Fruit fly (Drosophila melanogaster) whole organism, embryonic: Measurements from ENCODE around the gene CG10413.
A peak's percentile ranks its signal among the peaks of the same experiment; 100 is the strongest.

Experiments used
- Abd-B ChIP-seq: fragments of 200-800 bp; sonication (Bioruptor generic); optimal IDR thresholded peaks from 2 replicates; lab custom pipeline; 2018; ENCODE audit warnings: missing biosample characterization, mild to moderate bottlenecking, missing genetic modification characterization, moderate library complexity
- Atf3 ChIP-seq: fragments of 200-800 bp; sonication (Bioruptor generic); optimal IDR thresholded peaks from 3 replicates; lab custom pipeline; 2016; ENCODE audit warnings: missing biosample characterization, missing genetic modification characterization
- BtbVII ChIP-seq: fragments of 200-800 bp; sonication (Bioruptor generic); optimal IDR thresholded peaks from 3 replicates; lab custom pipeline; 2017; ENCODE audit warnings: missing biosample characterization, mild to moderate bottlenecking, missing genetic modification characterization
- Bteb2 ChIP-seq: fragments of 200-800 bp; sonication (Bioruptor generic); optimal IDR thresholded peaks from 2 replicates; lab custom pipeline; 2016; ENCODE audit warnings: missing biosample characterization, missing genetic modification characterization
- CG10209 ChIP-seq: fragments of 200-800 bp; sonication (Bioruptor generic); optimal IDR thresholded peaks from 3 replicates; lab custom pipeline; 2017; ENCODE audit warnings: missing biosample characterization, mild to moderate bottlenecking, missing genetic modification characterization, missing genetic modification reagents
- CG1024 ChIP-seq: fragments of 200-800 bp; sonication (Bioruptor generic); IDR thresholded peaks from 2 replicates; pipeline ENCODE4 v1.3.6; 2022; ENCODE audit warnings: missing biosample characterization, missing genetic modification characterization
- CG12104 ChIP-seq: fragments of 200-800 bp; sonication (Bioruptor generic); optimal IDR thresholded peaks from 3 replicates; lab custom pipeline; 2016; ENCODE audit warnings: missing biosample characterization, missing genetic modification characterization
- CG13424 ChIP-seq: fragments of 200-800 bp; sonication (Bioruptor generic); optimal IDR thresholded peaks from 2 replicates; lab custom pipeline; 2019; ENCODE audit warnings: missing biosample characterization, mild to moderate bottlenecking, missing genetic modification characterization, moderate library complexity
- CG14860 ChIP-seq: fragments of 200-800 bp; sonication (Bioruptor generic); IDR thresholded peaks from 3 replicates; pipeline ENCODE4 v1.3.6; 2022; ENCODE audit warnings: missing biosample characterization, missing genetic modification characterization; ENCODE audit not compliant: partially characterized antibody
- CG15696 ChIP-seq: fragments of 200-800 bp; sonication (Bioruptor generic); optimal IDR thresholded peaks from 2 replicates; lab custom pipeline; 2019; ENCODE audit warnings: missing biosample characterization, mild to moderate bottlenecking, missing genetic modification characterization, moderate library complexity
- CG18764 ChIP-seq: fragments of 200-800 bp; sonication (Bioruptor generic); optimal IDR thresholded peaks from 3 replicates; lab custom pipeline; 2016; ENCODE audit warnings: missing biosample characterization, missing genetic modification characterization
- CG3281 ChIP-seq: fragments of 200-800 bp; sonication (Bioruptor generic); optimal IDR thresholded peaks from 3 replicates; lab custom pipeline; 2017; ENCODE audit warnings: missing biosample characterization, mild to moderate bottlenecking, missing genetic modification characterization
- CG4282 ChIP-seq: fragments of 200-800 bp; sonication (Bioruptor generic); optimal IDR thresholded peaks from 2 replicates; lab custom pipeline; 2016; ENCODE audit warnings: missing biosample characterization, missing genetic modification characterization
- CG43689 ChIP-seq: fragments of 200-800 bp; sonication (Bioruptor generic); IDR thresholded peaks from 2 replicates; pipeline ENCODE4 v1.3.6; 2022; ENCODE audit warnings: missing biosample characterization, missing genetic modification characterization
- CG6683 ChIP-seq: fragments of 200-800 bp; sonication (Bioruptor generic); optimal IDR thresholded peaks from 2 replicates; lab custom pipeline; 2017; ENCODE audit warnings: missing biosample characterization, mild to moderate bottlenecking, missing genetic modification characterization, missing genetic modification reagents
- CG6791 ChIP-seq: fragments of 200-800 bp; sonication (Bioruptor generic); IDR thresholded peaks from 3 replicates; pipeline ENCODE4 v1.3.6; 2022; ENCODE audit warnings: missing biosample characterization, missing genetic modification characterization; ENCODE audit not compliant: partially characterized antibody
- CG7745 ChIP-seq: fragments of 200-800 bp; sonication (Bioruptor generic); optimal IDR thresholded peaks from 2 replicates; lab custom pipeline; 2018; ENCODE audit warnings: missing biosample characterization, mild to moderate bottlenecking, missing genetic modification characterization, moderate library complexity
- CG9215 ChIP-seq: fragments of 200-800 bp; sonication (Bioruptor generic); IDR thresholded peaks from 2 replicates; pipeline ENCODE4 v1.3.6; 2022; ENCODE audit warnings: missing biosample characterization, missing genetic modification characterization
- CG9609 ChIP-seq: fragments of 200-800 bp; sonication (Bioruptor generic); optimal IDR thresholded peaks from 3 replicates; lab custom pipeline; 2016; ENCODE audit warnings: missing biosample characterization, missing genetic modification characterization
- Eip74EF ChIP-seq, 2 experiments: fragments of 200-800 bp in 1 of 2; fragments of >200 bp in 1 of 2; sonication (Bioruptor generic) in 1 of 2; optimal IDR thresholded peaks; 2 replicates each; lab custom pipeline; 2017 to 2019; ENCODE audit warnings: missing biosample characterization in 2 of 2, missing genetic modification characterization in 2 of 2, mild to moderate bottlenecking in 1 of 2, moderate library complexity in 1 of 2
- Ets97D ChIP-seq: fragments of 200-800 bp; sonication (Bioruptor generic); optimal IDR thresholded peaks from 3 replicates; lab custom pipeline; 2016; ENCODE audit warnings: missing biosample characterization, missing genetic modification characterization
- H15 ChIP-seq: fragments of 200-800 bp; sonication (Bioruptor generic); IDR thresholded peaks from 3 replicates; pipeline ENCODE4 v1.3.6; 2022; ENCODE audit warnings: missing biosample characterization, missing genetic modification characterization
- MESR4 ChIP-seq: fragments of 200-800 bp; sonication (Bioruptor generic); optimal IDR thresholded peaks from 2 replicates; lab custom pipeline; 2018; ENCODE audit warnings: missing biosample characterization, mild to moderate bottlenecking, missing genetic modification characterization, moderate library complexity
- Med ChIP-seq: fragments of 200-800 bp; sonication (Bioruptor generic); peaks from one replicate; lab custom pipeline; 2016; ENCODE audit warnings: missing biosample characterization, missing genetic modification characterization, mild to moderate bottlenecking, inconsistent platforms, moderate library complexity
- Mes4 ChIP-seq: fragments of 200-800 bp; sonication (Bioruptor generic); optimal IDR thresholded peaks from 2 replicates; lab custom pipeline; 2016; ENCODE audit warnings: missing biosample characterization, missing genetic modification characterization
- Sin3A ChIP-seq: fragments of >200 bp; optimal IDR thresholded peaks from 2 replicates; lab custom pipeline; 2018
- Sry-β ChIP-seq: fragments of 200-800 bp; sonication (Bioruptor generic); optimal IDR thresholded peaks from 2 replicates; lab custom pipeline; 2018; ENCODE audit warnings: missing biosample characterization, mild to moderate bottlenecking, missing genetic modification characterization, moderate library complexity
- Ssrp ChIP-seq: fragments of 200-800 bp; sonication (Bioruptor generic); optimal IDR thresholded peaks from 2 replicates; lab custom pipeline; 2018; ENCODE audit warnings: missing biosample characterization, mild to moderate bottlenecking, missing genetic modification characterization, moderate library complexity
- Usf ChIP-seq: fragments of 200-800 bp; sonication (Bioruptor generic); optimal IDR thresholded peaks from 2 replicates; lab custom pipeline; 2017; ENCODE audit warnings: missing genotype, missing biosample characterization, missing genetic modification characterization
- Xrp1 ChIP-seq: fragments of 200-800 bp; sonication (Bioruptor generic); IDR thresholded peaks from 2 replicates; pipeline ENCODE4 v1.3.6; 2022; ENCODE audit warnings: missing biosample characterization, missing genetic modification characterization
- ara ChIP-seq: fragments of 200-800 bp; sonication (Bioruptor generic); IDR thresholded peaks from 2 replicates; pipeline ENCODE4 v1.3.6; 2022; ENCODE audit warnings: missing biosample characterization, missing genetic modification characterization
- dimm ChIP-seq: fragments of 200-800 bp; sonication (Bioruptor generic); IDR thresholded peaks from 2 replicates; pipeline ENCODE4 v1.3.6; 2022; ENCODE audit warnings: missing biosample characterization, missing genetic modification characterization
- ewg ChIP-seq: fragments of 200-800 bp; sonication (Bioruptor generic); optimal IDR thresholded peaks from 3 replicates; lab custom pipeline; 2017; ENCODE audit warnings: mild to moderate bottlenecking, missing biosample characterization, missing genetic modification reagents, missing genetic modification characterization
- eyg ChIP-seq: fragments of 200-800 bp; sonication (Bioruptor generic); optimal IDR thresholded peaks from 3 replicates; lab custom pipeline; 2016; ENCODE audit warnings: missing biosample characterization, missing genetic modification characterization
- gsb-n ChIP-seq: fragments of 200-800 bp; sonication (Bioruptor generic); optimal IDR thresholded peaks from 3 replicates; lab custom pipeline; 2018; ENCODE audit warnings: missing biosample characterization, mild to moderate bottlenecking, missing genetic modification characterization
- kni ChIP-seq: fragments of 200-800 bp; sonication (Bioruptor generic); optimal IDR thresholded peaks from 3 replicates; lab custom pipeline; 2017; ENCODE audit warnings: mild to moderate bottlenecking, missing biosample characterization, missing genetic modification reagents, missing genetic modification characterization
- org-1 ChIP-seq: fragments of 200-800 bp; sonication (Bioruptor generic); optimal IDR thresholded peaks from 2 replicates; lab custom pipeline; 2017; ENCODE audit warnings: missing biosample characterization, missing genetic modification characterization
- otp ChIP-seq: fragments of 200-800 bp; sonication (Bioruptor generic); IDR thresholded peaks from 3 replicates; pipeline ENCODE4, ENCODE4 v1.3.6; 2022; ENCODE audit warnings: missing biosample characterization, missing genetic modification characterization
- pfk ChIP-seq: fragments of 200-800 bp; sonication (Bioruptor generic); optimal IDR thresholded peaks from 2 replicates; lab custom pipeline; 2018; ENCODE audit warnings: missing biosample characterization, mild to moderate bottlenecking, missing genetic modification characterization, moderate library complexity
- sens ChIP-seq: fragments of 200-800 bp; sonication (Bioruptor generic); peaks from one replicate; lab custom pipeline; 2016; ENCODE audit warnings: missing biosample characterization, missing genetic modification characterization
- shn ChIP-seq: fragments of 200-800 bp; sonication (Bioruptor generic); optimal IDR thresholded peaks from 3 replicates; lab custom pipeline; 2016; ENCODE audit warnings: missing biosample characterization, missing genetic modification characterization
- so ChIP-seq: fragments of 200-800 bp; sonication (Bioruptor generic); IDR thresholded peaks from 3 replicates; pipeline ENCODE4 v1.3.6; 2022; ENCODE audit warnings: missing biosample characterization, missing genetic modification characterization
- sqz ChIP-seq: fragments of 200-800 bp; sonication (Bioruptor generic); optimal IDR thresholded peaks from 3 replicates; lab custom pipeline; 2018; ENCODE audit warnings: missing biosample characterization, mild to moderate bottlenecking, missing genetic modification characterization
- stc ChIP-seq: fragments of 200-800 bp; sonication (Bioruptor generic); IDR thresholded peaks from 2 replicates; pipeline ENCODE4 v1.3.6; 2022; ENCODE audit warnings: missing biosample characterization, missing genetic modification characterization
- sug ChIP-seq: fragments of 200-800 bp; optimal IDR thresholded peaks from 2 replicates; lab custom pipeline; 2019; ENCODE audit warnings: missing biosample characterization, mild to moderate bottlenecking, missing genetic modification characterization, moderate library complexity
- tio ChIP-seq: fragments of 200-800 bp; sonication (Bioruptor generic); optimal IDR thresholded peaks from 2 replicates; lab custom pipeline; 2017; ENCODE audit warnings: missing biosample characterization, missing genetic modification characterization, inconsistent platforms
- unc-4 ChIP-seq: fragments of 200-800 bp; sonication (Bioruptor generic); IDR thresholded peaks from 2 replicates; pipeline ENCODE4 v1.3.6; 2022; ENCODE audit warnings: missing biosample characterization, missing genetic modification characterization; ENCODE audit not compliant: partially characterized antibody
- wdn ChIP-seq: fragments of 200-800 bp; sonication (Bioruptor generic); IDR thresholded peaks from 2 replicates; pipeline ENCODE4 v1.3.6; 2022; ENCODE audit warnings: missing biosample characterization, missing genetic modification characterization
- zen2 ChIP-seq: fragments of 200-800 bp; sonication (Bioruptor generic); IDR thresholded peaks from 3 replicates; pipeline ENCODE4 v1.3.6; 2022; ENCODE audit warnings: missing biosample characterization, missing genetic modification characterization; ENCODE audit not compliant: partially characterized antibody

CG10413 gene

DNA sequence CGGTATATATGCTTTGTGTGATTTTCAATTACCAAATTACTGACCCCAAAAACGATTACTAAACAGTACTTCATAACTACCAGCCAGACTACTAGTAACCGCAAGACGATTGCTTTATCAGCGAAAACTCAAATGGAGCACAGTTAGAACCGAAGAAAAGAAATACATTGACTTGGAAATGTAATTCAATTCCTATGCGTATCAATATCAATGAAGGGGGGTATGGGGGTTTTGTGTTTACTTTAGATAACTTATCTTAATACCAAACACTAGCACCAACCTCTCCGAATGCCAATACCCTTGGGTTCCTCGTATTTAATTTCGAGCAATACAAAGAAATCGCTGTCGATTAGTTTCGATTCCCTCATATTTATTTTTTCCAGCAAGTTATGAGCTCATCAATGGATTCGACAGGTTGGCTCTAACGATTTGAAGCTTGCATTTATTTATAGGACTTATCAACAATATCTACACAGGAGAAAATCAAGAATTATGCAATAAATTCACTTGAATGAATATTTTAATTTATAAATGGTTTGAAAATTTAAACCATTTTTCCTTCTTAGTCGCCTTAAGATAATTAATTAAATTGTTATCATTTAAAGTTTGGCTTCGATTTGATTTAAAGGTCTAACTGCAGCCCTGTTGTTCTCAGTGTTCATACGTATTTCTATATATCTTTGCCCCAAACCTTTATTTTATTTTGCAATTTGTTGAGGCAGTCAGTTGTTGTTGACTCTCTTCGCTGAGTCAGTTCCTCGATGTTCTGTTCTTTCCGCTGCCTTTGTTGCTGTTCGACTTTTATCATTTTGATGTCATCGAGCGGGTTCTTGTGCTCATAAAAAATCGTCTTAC lies 16.5 kb upstream of the CG10413 start (continued):
- 0 out of 3 replicates have a peak, but pooled peaks have one; percentile 26 for TF ChIP-seq otp (GFP tag; lab: Robert Waterston, UW)
- no peak for TF ChIP-seq eyg (GFP tag; lab: Kevin White, UChicago)
- peak; percentile 93 for TF ChIP-seq sens (GFP tag; lab: Kevin White, UChicago)
- peak; percentile 80 for TF ChIP-seq wdn (GFP tag; lab: Robert Waterston, UW)
- no peak for TF ChIP-seq CG1024 (GFP tag; lab: Robert Waterston, UW)
- no peak for TF ChIP-seq dimm (GFP tag; lab: Robert Waterston, UW)
- peak; percentile 65 for TF ChIP-seq CG10209 (GFP tag; lab: Kevin White, UChicago)
- no peak for TF ChIP-seq Mes4 (GFP tag; lab: Kevin White, UChicago)
- no peak for TF ChIP-seq MESR4 (GFP tag; lab: Kevin White, UChicago)
- TF ChIP-seq unc-4: no peak
- peak; percentile 24 for TF ChIP-seq CG9609 (GFP tag; lab: Kevin White, UChicago)
- no peak for TF ChIP-seq zen2 (GFP tag; lab: Robert Waterston, UW)
- peak; percentile 75 for TF ChIP-seq Atf3
- TF ChIP-seq CG13424: peak; percentile 84
- peak; percentile 8 for TF ChIP-seq Ets97D
- TF ChIP-seq ara (GFP tag; lab: Robert Waterston, UW): peak; percentile 78
- peak; percentile 48; the same call in 1 of the 2 replicates for TF ChIP-seq stc (GFP tag; lab: Robert Waterston, UW)
- peak; percentile 78 for TF ChIP-seq CG9215 (GFP tag; lab: Robert Waterston, UW)
- TF ChIP-seq CG6791 (GFP tag; lab: Robert Waterston, UW): no peak
- peak; percentile 81 for TF ChIP-seq Med
- peak; percentile 48 for TF ChIP-seq sqz (GFP tag; lab: Kevin White, UChicago)
- TF ChIP-seq shn (GFP tag; lab: Kevin White, UChicago): peak; percentile 30
- peak; percentile 66 for TF ChIP-seq tio
- peak; percentile 50 for TF ChIP-seq CG18764 (GFP tag; lab: Kevin White, UChicago)
- no peak for TF ChIP-seq H15 (GFP tag; lab: Robert Waterston, UW)
- TF ChIP-seq CG6683 (GFP tag; lab: Kevin White, UChicago): peak; percentile 58
- TF ChIP-seq Bteb2 (GFP tag; lab: Kevin White, UChicago): peak; percentile 38
- no peak for TF ChIP-seq Sry-β
- peak; percentile 21; the same call in 1 of the 2 replicates for TF ChIP-seq CG43689 (GFP tag; lab: Robert Waterston, UW)
- TF ChIP-seq Sin3A (lab: Kevin White, UChicago): no peak
- TF ChIP-seq Ssrp (tag; lab: Kevin White, UChicago): peak; percentile 75
- TF ChIP-seq pfk (GFP tag; lab: Kevin White, UChicago): no peak
- peak; percentile 67 for TF ChIP-seq CG12104 (GFP tag; lab: Kevin White, UChicago)
- TF ChIP-seq ewg: peak; percentile 45
- peak; percentile 50 for TF ChIP-seq org-1
- TF ChIP-seq CG14860 (GFP tag; lab: Robert Waterston, UW): no peak
- TF ChIP-seq CG3281: peak; percentile 85
- TF ChIP-seq CG4282 (GFP tag; lab: Kevin White, UChicago): no peak
- peak; percentile 71 for TF ChIP-seq Abd-B
- TF ChIP-seq so (GFP tag; lab: Robert Waterston, UW): peak; percentile 64; the same call in 1 of the 3 replicates
- peak; percentile 12 for TF ChIP-seq Usf
- peak; percentile 45 for TF ChIP-seq CG7745 (tag; lab: Kevin White, UChicago)
- peak; percentile 80 for TF ChIP-seq sug
- peak; percentile 86 for TF ChIP-seq BtbVII (GFP tag; lab: Kevin White, UChicago)
- TF ChIP-seq gsb-n (tag; lab: Kevin White, UChicago): peak; percentile 69
- no peak for TF ChIP-seq kni
- TF ChIP-seq CG15696 (tag; lab: Kevin White, UChicago): peak; percentile 63
- TF ChIP-seq Eip74EF (GFP tag; optimal IDR thresholded peaks at IDR 0.05; lab: Kevin White, UChicago): peak in 1 of 2 experiments; percentile 59
- TF ChIP-seq Xrp1 (GFP tag; lab: Robert Waterston, UW): peak; percentile 81
